Fruit fly (Drosophila melanogaster) whole organism, embryonic: ENCODE results near the gene sisA.

ENCODE experiments used
- Bgb ChIP-seq: fragments of 200-800 bp; sonication (Bioruptor generic); IDR thresholded peaks from 2 replicates; pipeline ENCODE4 v1.3.6; 2022; ENCODE audit warnings: missing biosample characterization, missing genetic modification characterization; ENCODE audit not compliant: partially characterized antibody
- CG10267 ChIP-seq: fragments of 200-800 bp; sonication (Bioruptor generic); optimal IDR thresholded peaks from 2 replicates; lab custom pipeline; 2018; ENCODE audit warnings: missing biosample characterization, mild to moderate bottlenecking, missing genetic modification characterization, moderate library complexity
- CG10321 ChIP-seq: fragments of 200-800 bp; sonication (Bioruptor generic); IDR thresholded peaks from 2 replicates; pipeline ENCODE4 v1.3.6; 2022; ENCODE audit warnings: missing biosample characterization, missing genetic modification characterization
- CG10543 ChIP-seq: fragments of 200-800 bp; sonication (Bioruptor generic); optimal IDR thresholded peaks from 3 replicates; lab custom pipeline; 2017; ENCODE audit warnings: missing biosample characterization, mild to moderate bottlenecking, missing genetic modification characterization, moderate library complexity
- CG12769 ChIP-seq: fragments of 200-800 bp; sonication (Bioruptor generic); optimal IDR thresholded peaks from 2 replicates; lab custom pipeline; 2019; ENCODE audit warnings: missing biosample characterization, mild to moderate bottlenecking, missing genetic modification characterization, moderate library complexity
- CG13123 ChIP-seq: fragments of 200-800 bp; sonication (Bioruptor generic); optimal IDR thresholded peaks from 2 replicates; lab custom pipeline; 2016; ENCODE audit warnings: missing biosample characterization, missing genetic modification characterization
- CG13296 ChIP-seq: fragments of 200-800 bp; sonication (Bioruptor generic); optimal IDR thresholded peaks from 3 replicates; lab custom pipeline; 2018; ENCODE audit warnings: missing biosample characterization, mild to moderate bottlenecking, missing genetic modification characterization
- CG17328 ChIP-seq: fragments of 200-800 bp; sonication (Bioruptor generic); IDR thresholded peaks from 2 replicates; pipeline ENCODE4 v1.3.6; 2022; ENCODE audit warnings: missing biosample characterization, missing genetic modification characterization
- CG17361 ChIP-seq: fragments of 200-800 bp; sonication (Bioruptor generic); IDR thresholded peaks from 3 replicates; pipeline ENCODE4 v1.3.6; 2022; ENCODE audit warnings: missing biosample characterization, missing genetic modification characterization
- CG17912 ChIP-seq: fragments of 200-800 bp; sonication (Bioruptor generic); optimal IDR thresholded peaks from 2 replicates; lab custom pipeline; 2018; ENCODE audit warnings: missing biosample characterization, mild to moderate bottlenecking, missing genetic modification characterization
- CG1792 ChIP-seq: fragments of 200-800 bp; sonication (Bioruptor generic); optimal IDR thresholded peaks from 2 replicates; lab custom pipeline; 2016; ENCODE audit warnings: missing biosample characterization, missing genetic modification characterization
- CG1832 ChIP-seq: fragments of 200-800 bp; sonication (Bioruptor generic); optimal IDR thresholded peaks from 2 replicates; lab custom pipeline; 2017; ENCODE audit warnings: missing biosample characterization, mild to moderate bottlenecking, missing genetic modification characterization, inconsistent platforms
- CG30020 ChIP-seq: fragments of 200-800 bp; optimal IDR thresholded peaks from 2 replicates; lab custom pipeline; 2019; ENCODE audit warnings: missing biosample characterization, mild to moderate bottlenecking, missing genetic modification characterization, moderate library complexity
- CG3065 ChIP-seq: fragments of 200-800 bp; sonication (Bioruptor generic); optimal IDR thresholded peaks from 2 replicates; lab custom pipeline; 2016; ENCODE audit warnings: missing biosample characterization, missing genetic modification characterization
- CG31365 ChIP-seq: fragments of 200-800 bp; sonication (Bioruptor generic); optimal IDR thresholded peaks from 2 replicates; lab custom pipeline; 2018; ENCODE audit warnings: missing biosample characterization, mild to moderate bottlenecking, missing genetic modification characterization
- CG32767 ChIP-seq: fragments of 200-800 bp; sonication (Bioruptor generic); IDR thresholded peaks from 2 replicates; pipeline ENCODE4 v1.3.6; 2022; ENCODE audit warnings: missing biosample characterization, missing genetic modification characterization
- CG32772 ChIP-seq: fragments of 200-800 bp; sonication (Bioruptor generic); IDR thresholded peaks from 2 replicates; pipeline ENCODE4 v1.3.6; 2022; ENCODE audit warnings: missing biosample characterization, missing genetic modification characterization
- CG3407 ChIP-seq: fragments of 200-800 bp; sonication (Bioruptor generic); optimal IDR thresholded peaks from 2 replicates; lab custom pipeline; 2018; ENCODE audit warnings: missing biosample characterization, mild to moderate bottlenecking, missing genetic modification characterization
- CG3726 ChIP-seq: fragments of 200-800 bp; sonication (Bioruptor generic); IDR thresholded peaks from 3 replicates; pipeline ENCODE4, ENCODE4 v1.3.6; 2022; ENCODE audit warnings: missing biosample characterization, missing genetic modification characterization
- CG4282 ChIP-seq: fragments of 200-800 bp; sonication (Bioruptor generic); optimal IDR thresholded peaks from 2 replicates; lab custom pipeline; 2016; ENCODE audit warnings: missing biosample characterization, missing genetic modification characterization
- CG4617 ChIP-seq: fragments of 200-800 bp; sonication (Bioruptor generic); optimal IDR thresholded peaks from 3 replicates; lab custom pipeline; 2016; ENCODE audit warnings: missing biosample characterization, missing genetic modification characterization, borderline replicate concordance
- CG6683 ChIP-seq: fragments of 200-800 bp; sonication (Bioruptor generic); optimal IDR thresholded peaks from 2 replicates; lab custom pipeline; 2017; ENCODE audit warnings: missing biosample characterization, mild to moderate bottlenecking, missing genetic modification characterization, missing genetic modification reagents
- CG7786 ChIP-seq: fragments of 200-800 bp; sonication (Bioruptor generic); optimal IDR thresholded peaks from 2 replicates; lab custom pipeline; 2016; ENCODE audit warnings: missing biosample characterization, missing genetic modification characterization
- CG8359 ChIP-seq: fragments of 200-800 bp; sonication (Bioruptor generic); optimal IDR thresholded peaks from 2 replicates; lab custom pipeline; 2017; ENCODE audit warnings: missing biosample characterization, mild to moderate bottlenecking, missing genetic modification characterization, borderline replicate concordance
- CG8944 ChIP-seq: fragments of 200-800 bp; sonication (Bioruptor generic); optimal IDR thresholded peaks from 3 replicates; lab custom pipeline; 2016; ENCODE audit warnings: missing biosample characterization, missing genetic modification characterization
- Dfd ChIP-seq, 2 experiments: fragments of >200 bp; optimal IDR thresholded peaks; 2 replicates each; lab custom pipeline; 2017; ENCODE audit warnings: missing biosample characterization in 2 of 2, missing genetic modification characterization in 2 of 2
- Dip3 ChIP-seq: fragments of 200-800 bp; sonication (Bioruptor generic); optimal IDR thresholded peaks from 3 replicates; lab custom pipeline; 2016; ENCODE audit warnings: missing biosample characterization, missing genetic modification characterization
- Doc2 ChIP-seq: fragments of 200-800 bp; sonication (Bioruptor generic); IDR thresholded peaks from 2 replicates; pipeline ENCODE4 v1.3.6; 2022; ENCODE audit warnings: missing biosample characterization, missing genetic modification characterization
- Fer1 ChIP-seq: fragments of 200-800 bp; sonication (Bioruptor generic); optimal IDR thresholded peaks from 2 replicates; lab custom pipeline; 2017; ENCODE audit warnings: missing biosample characterization, mild to moderate bottlenecking, missing genetic modification characterization
- Lim3 ChIP-seq: fragments of 200-800 bp; sonication (Bioruptor generic); IDR thresholded peaks from 2 replicates; pipeline ENCODE4 v1.3.6; 2022; ENCODE audit warnings: missing biosample characterization, missing genetic modification characterization
- PHDP ChIP-seq: fragments of 200-800 bp; sonication (Bioruptor generic); optimal IDR thresholded peaks from 3 replicates; lab custom pipeline; 2018; ENCODE audit warnings: missing biosample characterization, mild to moderate bottlenecking, missing genetic modification characterization, moderate library complexity
- Six4 ChIP-seq: fragments of 200-800 bp; sonication (Bioruptor generic); optimal IDR thresholded peaks from 2 replicates; lab custom pipeline; 2016; ENCODE audit warnings: missing biosample characterization, missing genetic modification characterization
- Tbp ChIP-seq: fragments of >200 bp; optimal IDR thresholded peaks from 2 replicates; lab custom pipeline; 2018; ENCODE audit warnings: missing biosample characterization, missing genetic modification characterization
- Usf ChIP-seq: fragments of 200-800 bp; sonication (Bioruptor generic); optimal IDR thresholded peaks from 2 replicates; lab custom pipeline; 2017; ENCODE audit warnings: missing genotype, missing biosample characterization, missing genetic modification characterization
- Vsx1 ChIP-seq: fragments of 200-800 bp; sonication (Bioruptor generic); optimal IDR thresholded peaks from 2 replicates; lab custom pipeline; 2017; ENCODE audit warnings: missing biosample characterization, mild to moderate bottlenecking, missing genetic modification characterization, missing genetic modification reagents
- Xrp1 ChIP-seq: fragments of 200-800 bp; sonication (Bioruptor generic); IDR thresholded peaks from 2 replicates; pipeline ENCODE4 v1.3.6; 2022; ENCODE audit warnings: missing biosample characterization, missing genetic modification characterization
- ase ChIP-seq: fragments of 200-800 bp; sonication (Bioruptor generic); IDR thresholded peaks from 3 replicates; pipeline ENCODE4 v1.3.6; 2022; ENCODE audit warnings: missing biosample characterization, missing genetic modification characterization
- bigmax ChIP-seq: fragments of 200-800 bp; sonication (Bioruptor generic); optimal IDR thresholded peaks from 2 replicates; lab custom pipeline; 2018; ENCODE audit warnings: missing biosample characterization, mild to moderate bottlenecking, missing genetic modification characterization
- chif ChIP-seq, 2 experiments: fragments of 200-800 bp; sonication (Bioruptor generic); optimal IDR thresholded peaks; 3 replicates each; lab custom pipeline; 2016; ENCODE audit warnings: missing biosample characterization in 2 of 2, missing genetic modification characterization in 2 of 2
- chn ChIP-seq: fragments of 200-800 bp; sonication (Bioruptor generic); optimal IDR thresholded peaks from 2 replicates; lab custom pipeline; 2016; ENCODE audit warnings: missing biosample characterization, missing genetic modification characterization
- corto ChIP-seq: fragments of 200-800 bp; sonication (Bioruptor generic); optimal IDR thresholded peaks from 2 replicates; lab custom pipeline; 2016; ENCODE audit warnings: missing biosample characterization, mild to moderate bottlenecking, missing genetic modification characterization, moderate library complexity
- dimm ChIP-seq: fragments of 200-800 bp; sonication (Bioruptor generic); IDR thresholded peaks from 2 replicates; pipeline ENCODE4 v1.3.6; 2022; ENCODE audit warnings: missing biosample characterization, missing genetic modification characterization
- hth ChIP-seq: fragments of >200 bp; optimal IDR thresholded peaks from 2 replicates; lab custom pipeline; 2017; ENCODE audit warnings: inconsistent platforms
- lbe ChIP-seq: fragments of 200-800 bp; sonication (Bioruptor generic); optimal IDR thresholded peaks from 2 replicates; lab custom pipeline; 2016; ENCODE audit warnings: missing biosample characterization, mild to moderate bottlenecking, missing genetic modification characterization
- mld ChIP-seq: fragments of 200-800 bp; sonication (Bioruptor generic); IDR thresholded peaks from 3 replicates; pipeline ENCODE4 v1.3.6; 2022; ENCODE audit warnings: missing biosample characterization, missing genetic modification characterization; ENCODE audit not compliant: partially characterized antibody
- otp ChIP-seq: fragments of 200-800 bp; sonication (Bioruptor generic); IDR thresholded peaks from 3 replicates; pipeline ENCODE4, ENCODE4 v1.3.6; 2022; ENCODE audit warnings: missing biosample characterization, missing genetic modification characterization
- prd ChIP-seq, 3 experiments: fragments of >200 bp in 2 of 3; fragments of 200-800 bp in 1 of 3; sonication (Bioruptor generic) in 1 of 3; optimal IDR thresholded peaks in 2 of 3; IDR thresholded peaks in 1 of 3; 2 replicates in 2 of 3; 3 replicates in 1 of 3; pipeline versions ENCODE4 v1.3.6 to Lab custom; 2017 to 2022; ENCODE audit warnings: missing biosample characterization in 1 of 3, missing genetic modification characterization in 1 of 3
- psq ChIP-seq: fragments of 200-800 bp; sonication (Bioruptor generic); optimal IDR thresholded peaks from 2 replicates; lab custom pipeline; 2017; ENCODE audit warnings: missing biosample characterization, missing genetic modification characterization
- schlank ChIP-seq: fragments of 200-800 bp; sonication (Bioruptor generic); optimal IDR thresholded peaks from 2 replicates; lab custom pipeline; 2018; ENCODE audit warnings: missing biosample characterization, mild to moderate bottlenecking, missing genetic modification characterization
- sim ChIP-seq: fragments of 200-800 bp; sonication (Bioruptor generic); IDR thresholded peaks from 2 replicates; pipeline ENCODE4 v1.3.6; 2022; ENCODE audit warnings: missing biosample characterization, missing genetic modification characterization
- tio ChIP-seq: fragments of 200-800 bp; sonication (Bioruptor generic); optimal IDR thresholded peaks from 2 replicates; lab custom pipeline; 2017; ENCODE audit warnings: missing biosample characterization, missing genetic modification characterization, inconsistent platforms

sisA gene

DNA sequence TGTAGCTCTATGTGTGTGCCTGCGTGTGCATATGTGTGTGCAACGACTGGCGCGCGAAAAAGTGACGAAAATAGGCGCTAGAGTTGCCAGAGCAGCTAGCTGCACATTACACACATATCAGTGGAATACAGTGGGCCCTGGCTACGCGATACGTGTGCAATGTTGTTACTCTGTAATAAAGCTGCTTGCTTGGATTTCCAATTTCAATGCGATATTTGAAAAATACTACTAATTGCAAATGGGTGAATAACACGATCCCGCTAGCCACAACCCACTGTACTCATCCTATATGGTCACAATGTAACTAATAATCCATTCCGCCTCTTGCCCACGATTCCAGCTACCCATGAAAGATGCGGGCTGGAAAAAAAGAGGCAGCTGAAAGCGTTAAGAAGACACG, 29.2 kb upstream of the sisA start (continued):
- no peak for TF ChIP-seq Tbp (GFP tag; lab: Kevin White, UChicago)
- TF ChIP-seq CG13123 (GFP tag; lab: Kevin White, UChicago): peak; percentile 84
- no peak for TF ChIP-seq Dfd (GFP tag; optimal IDR thresholded peaks at IDR 0.05; lab: Kevin White, UChicago)
- TF ChIP-seq Bgb (GFP tag; lab: Robert Waterston, UW): no peak
- TF ChIP-seq bigmax (GFP tag; lab: Kevin White, UChicago): peak; percentile 41
- peak; percentile 95 for TF ChIP-seq ase (GFP tag; lab: Robert Waterston, UW)
- peak; percentile 89 for TF ChIP-seq Lim3 (GFP tag; lab: Robert Waterston, UW)
- peak; percentile 87 for TF ChIP-seq CG1792 (GFP tag; lab: Kevin White, UChicago)
- TF ChIP-seq sim: peak; percentile 83
- peak; percentile 77 for TF ChIP-seq Doc2
- peak; percentile 76 for TF ChIP-seq CG6683 (GFP tag; lab: Kevin White, UChicago)
- TF ChIP-seq prd (optimal IDR thresholded peaks at IDR 0.05; lab: Kevin White, UChicago): no peak
- peak; percentile 97 for TF ChIP-seq prd (GFP tag; IDR thresholded peaks at IDR 0.05; lab: Robert Waterston, UW)
- no peak for TF ChIP-seq Vsx1 (GFP tag; lab: Kevin White, UChicago)
- TF ChIP-seq CG13296 (GFP tag; lab: Kevin White, UChicago): peak; percentile 92
- TF ChIP-seq Xrp1 (GFP tag; lab: Robert Waterston, UW): peak; percentile 94
- TF ChIP-seq CG17912 (GFP tag; lab: Kevin White, UChicago): peak; percentile 87
- TF ChIP-seq chif (GFP tag; optimal IDR thresholded peaks at IDR 0.05; lab: Kevin White, UChicago): peak; percentile 87 to 93
- peak; percentile 97 for TF ChIP-seq CG17328 (GFP tag; lab: Robert Waterston, UW)
- peak; percentile 87 for TF ChIP-seq CG17361 (GFP tag; lab: Robert Waterston, UW)
- TF ChIP-seq PHDP (tag; lab: Kevin White, UChicago): peak; percentile 91
- peak; percentile 87 for TF ChIP-seq Usf (GFP tag; lab: Kevin White, UChicago)
- no peak for TF ChIP-seq hth
- peak; percentile 94 for TF ChIP-seq CG7786 (GFP tag; lab: Kevin White, UChicago)
- TF ChIP-seq CG4282 (GFP tag; lab: Kevin White, UChicago): peak; percentile 58
- peak; percentile 88 for TF ChIP-seq schlank (tag; lab: Kevin White, UChicago)
- peak; percentile 91 for TF ChIP-seq CG10543
- no peak for TF ChIP-seq CG1832 (GFP tag; lab: Kevin White, UChicago)
- TF ChIP-seq CG12769 (tag; lab: Kevin White, UChicago): peak; percentile 97
- peak; percentile 88 for TF ChIP-seq CG4617 (GFP tag; lab: Kevin White, UChicago)
- peak; percentile 72 for TF ChIP-seq CG10267
- TF ChIP-seq dimm (GFP tag; lab: Robert Waterston, UW): peak; percentile 86
- TF ChIP-seq CG8359 (GFP tag; lab: Kevin White, UChicago): peak; percentile 72
- peak; percentile 92 for TF ChIP-seq CG8944 (GFP tag; lab: Kevin White, UChicago)
- peak; percentile 95 for TF ChIP-seq otp (GFP tag; lab: Robert Waterston, UW)
- peak; percentile 88 for TF ChIP-seq Six4
- peak; percentile 91 for TF ChIP-seq chn
- no peak for TF ChIP-seq mld (GFP tag; lab: Robert Waterston, UW)
- TF ChIP-seq corto (GFP tag; lab: Kevin White, UChicago): no peak
- TF ChIP-seq Fer1: peak; percentile 92
- peak; percentile 91 for TF ChIP-seq CG32767 (GFP tag; lab: Robert Waterston, UW)
- peak; percentile 93 for TF ChIP-seq Dip3
- TF ChIP-seq CG3407: peak; percentile 86
- no peak for TF ChIP-seq tio
- peak; percentile 76 for TF ChIP-seq CG10321 (GFP tag; lab: Robert Waterston, UW)
- TF ChIP-seq CG31365 (tag; lab: Kevin White, UChicago): peak; percentile 78
- TF ChIP-seq CG3726 (GFP tag; lab: Robert Waterston, UW): peak; percentile 92
- peak; percentile 95 for TF ChIP-seq CG32772
- peak; percentile 88 for TF ChIP-seq lbe (GFP tag; lab: Kevin White, UChicago)
- TF ChIP-seq CG30020: peak; percentile 50
- TF ChIP-seq psq (GFP tag; lab: Kevin White, UChicago): peak; percentile 61
- peak; percentile 68 for TF ChIP-seq CG3065 (GFP tag; lab: Kevin White, UChicago)
